Worm (Caenorhabditis elegans) whole organism, young adult: ENCODE results near the gene tnt-3.

Experiments used
- B0336.3 ChIP-seq: fragments of 200-800 bp; sonication (Bioruptor generic); IDR thresholded peaks from 2 replicates; pipeline ENCODE4 v1.3.6; 2022; ENCODE audit warnings: missing genetic modification characterization, missing compliant biosample characterization
- C17E4.6 ChIP-seq: fragments of 200-800 bp; sonication (Bioruptor generic); IDR thresholded peaks from 2 replicates; pipeline ENCODE4 v1.3.6; 2022; ENCODE audit warnings: missing genetic modification reagents, missing genetic modification characterization, missing compliant biosample characterization
- F23B12.7 ChIP-seq: sonication (generic microtip); optimal IDR thresholded peaks from 2 replicates; lab custom pipeline; 2017; ENCODE audit warnings: missing genetic modification characterization, mild to moderate bottlenecking, missing compliant biosample characterization, antibody characterized with exemption, moderate library complexity; ENCODE audit not compliant: insufficient read depth
- F49E8.2 ChIP-seq: sonication (generic microtip); optimal IDR thresholded peaks from 3 replicates; lab custom pipeline; 2017; ENCODE audit warnings: missing genetic modification characterization, mild to moderate bottlenecking, missing compliant biosample characterization, antibody characterized with exemption, moderate library complexity; ENCODE audit not compliant: insufficient read depth
- T26A5.8 ChIP-seq: sonication (generic microtip); optimal IDR thresholded peaks from 2 replicates; lab custom pipeline; 2016; ENCODE audit warnings: missing genetic modification characterization, missing compliant biosample characterization
- Y53F4B.3 ChIP-seq: fragments of 200-800 bp; sonication (Bioruptor generic); IDR thresholded peaks from 2 replicates; pipeline ENCODE4 v1.3.6; 2022; ENCODE audit warnings: missing genetic modification reagents, missing genetic modification characterization, missing compliant biosample characterization
- Y53G8AR.9 ChIP-seq: fragments of 200-800 bp; sonication (Bioruptor generic); conservative IDR thresholded peaks from 2 replicates; pipeline ENCODE4 v1.3.6; 2022; ENCODE audit warnings: missing genetic modification reagents, missing genetic modification characterization, missing compliant biosample characterization
- Y56A3A.18 ChIP-seq: fragments of 200-800 bp; sonication (Bioruptor generic); IDR thresholded peaks from 2 replicates; pipeline ENCODE4 v1.3.6; 2022; ENCODE audit warnings: missing genetic modification reagents, missing genetic modification characterization, missing compliant biosample characterization
- Y95B8A.8 ChIP-seq: fragments of 200-800 bp; sonication (Bioruptor generic); IDR thresholded peaks from 2 replicates; pipeline ENCODE4 v1.3.6; 2022; ENCODE audit warnings: missing genetic modification reagents, missing genetic modification characterization, missing compliant biosample characterization
- atf-7 ChIP-seq: sonication (generic microtip); optimal IDR thresholded peaks from 2 replicates; lab custom pipeline; 2017; ENCODE audit warnings: mild to moderate bottlenecking, missing genetic modification characterization, missing compliant biosample characterization
- athp-1 ChIP-seq: sonication (generic microtip); optimal IDR thresholded peaks from 2 replicates; lab custom pipeline; 2017; ENCODE audit warnings: mild to moderate bottlenecking, missing genetic modification characterization, missing compliant biosample characterization
- attf-5 ChIP-seq: fragments of 200-800 bp; sonication (Bioruptor generic); optimal IDR thresholded peaks from 2 replicates; lab custom pipeline; 2018; ENCODE audit warnings: mild to moderate bottlenecking, missing genetic modification characterization, missing compliant biosample characterization
- attf-6 ChIP-seq: fragments of 200-800 bp; sonication (Bioruptor generic); IDR thresholded peaks from 2 replicates; pipeline ENCODE4 v1.3.6; 2022; ENCODE audit warnings: missing genetic modification reagents, missing genetic modification characterization, missing compliant biosample characterization
- cebp-1 ChIP-seq, 2 experiments: fragments of 200-800 bp in 1 of 2; sonication (Bioruptor generic) in 1 of 2; sonication (generic microtip) in 1 of 2; IDR thresholded peaks in 1 of 2; optimal IDR thresholded peaks in 1 of 2; 2 replicates each; pipeline versions ENCODE4 v1.3.6 to Lab custom; 2017 to 2022; ENCODE audit warnings: missing compliant biosample characterization in 2 of 2, missing genetic modification characterization in 2 of 2, mild to moderate bottlenecking in 1 of 2, missing genetic modification reagents in 1 of 2, moderate library complexity in 1 of 2
- ceh-58 ChIP-seq: fragments of 200-800 bp; sonication (Bioruptor generic); IDR thresholded peaks from 2 replicates; pipeline ENCODE4 v1.3.6; 2022; ENCODE audit warnings: missing genetic modification characterization, missing compliant biosample characterization
- ceh-79 ChIP-seq: sonication (generic microtip); optimal IDR thresholded peaks from 2 replicates; lab custom pipeline; 2017; ENCODE audit warnings: mild to moderate bottlenecking, missing genetic modification characterization, missing compliant biosample characterization
- chd-7 ChIP-seq: sonication (generic microtip); optimal IDR thresholded peaks from 2 replicates; lab custom pipeline; 2016; ENCODE audit warnings: mild to moderate bottlenecking, missing genetic modification characterization, moderate library complexity, missing compliant biosample characterization
- egl-44 ChIP-seq: fragments of 200-800 bp; sonication (Bioruptor generic); IDR thresholded peaks from 2 replicates; pipeline ENCODE4 v1.3.6; 2022; ENCODE audit warnings: missing genetic modification reagents, missing genetic modification characterization, missing compliant biosample characterization
- egrh-3 ChIP-seq: fragments of 200-800 bp; sonication (Bioruptor generic); IDR thresholded peaks from 2 replicates; pipeline ENCODE4 v1.3.6; 2022; ENCODE audit warnings: missing genetic modification reagents, missing genetic modification characterization, missing compliant biosample characterization
- ekl-4 ChIP-seq: fragments of 200-800 bp; sonication (Bioruptor generic); IDR thresholded peaks from 2 replicates; pipeline ENCODE4 v1.3.6; 2022; ENCODE audit warnings: missing genetic modification reagents, missing genetic modification characterization, missing compliant biosample characterization
- ets-4 ChIP-seq: fragments of 200-800 bp; sonication (Bioruptor generic); optimal IDR thresholded peaks from 2 replicates; lab custom pipeline; 2018; ENCODE audit warnings: mild to moderate bottlenecking, missing genetic modification characterization, missing compliant biosample characterization
- him-1 ChIP-seq: sonication (generic microtip); optimal IDR thresholded peaks from 2 replicates; lab custom pipeline; 2016; ENCODE audit warnings: missing genotype, missing genetic modification reagents, missing genetic modification characterization, missing compliant biosample characterization
- hlh-12 ChIP-seq: sonication (generic microtip); optimal IDR thresholded peaks from 2 replicates; lab custom pipeline; 2016; ENCODE audit warnings: missing genetic modification characterization, missing compliant biosample characterization
- hmg-1.2 ChIP-seq: fragments of 200-800 bp; sonication (Bioruptor generic); IDR thresholded peaks from 2 replicates; pipeline ENCODE4 v1.3.6; 2022; ENCODE audit warnings: missing genetic modification reagents, missing genetic modification characterization, missing compliant biosample characterization
- lag-1 ChIP-seq: fragments of 200-800 bp; sonication (Bioruptor generic); IDR thresholded peaks from 2 replicates; pipeline ENCODE4 v1.3.6; 2022; ENCODE audit warnings: missing genetic modification reagents, missing genetic modification characterization, missing compliant biosample characterization
- let-607 ChIP-seq, 2 experiments: fragments of 200-800 bp in 1 of 2; sonication (Bioruptor generic) in 1 of 2; sonication (generic microtip) in 1 of 2; optimal IDR thresholded peaks; 2 replicates each; lab custom pipeline; 2016 to 2018; ENCODE audit warnings: mild to moderate bottlenecking in 2 of 2, missing compliant biosample characterization in 2 of 2, missing genetic modification characterization in 2 of 2, moderate library complexity in 2 of 2, missing genotype in 1 of 2
- lin-40 ChIP-seq: sonication (generic microtip); optimal IDR thresholded peaks from 2 replicates; lab custom pipeline; 2016; ENCODE audit warnings: missing genetic modification characterization, mild to moderate bottlenecking, missing compliant biosample characterization, missing genotype, missing genetic modification reagents
- lsl-1 ChIP-seq: fragments of 200-800 bp; sonication (Bioruptor generic); optimal IDR thresholded peaks from 2 replicates; lab custom pipeline; 2018; ENCODE audit warnings: mild to moderate bottlenecking, missing genetic modification characterization, moderate library complexity, missing compliant biosample characterization
- madf-10 ChIP-seq: sonication (generic microtip); optimal IDR thresholded peaks from 2 replicates; lab custom pipeline; 2016; ENCODE audit warnings: mild to moderate bottlenecking, missing genetic modification characterization, missing compliant biosample characterization
- madf-3 ChIP-seq: fragments of 200-800 bp; sonication (Bioruptor generic); IDR thresholded peaks from 2 replicates; pipeline ENCODE4 v1.3.6; 2022; ENCODE audit warnings: missing genetic modification reagents, missing genetic modification characterization, missing compliant biosample characterization
- mel-28 ChIP-seq: sonication (generic microtip); optimal IDR thresholded peaks from 2 replicates; lab custom pipeline; 2016; ENCODE audit warnings: borderline replicate concordance, mild to moderate bottlenecking, missing genetic modification characterization, missing compliant biosample characterization
- nfyb-1 ChIP-seq: fragments of 200-800 bp; sonication (Bioruptor generic); IDR thresholded peaks from 2 replicates; pipeline ENCODE4 v1.3.6; 2022; ENCODE audit warnings: missing genetic modification reagents, missing genetic modification characterization, missing compliant biosample characterization
- nhr-179 ChIP-seq: sonication (generic microtip); optimal IDR thresholded peaks from 2 replicates; lab custom pipeline; 2016; ENCODE audit warnings: mild to moderate bottlenecking, missing genetic modification characterization, missing compliant biosample characterization
- nhr-27 ChIP-seq: fragments of 200-800 bp; sonication (Bioruptor generic); optimal IDR thresholded peaks from 2 replicates; lab custom pipeline; 2018; ENCODE audit warnings: mild to moderate bottlenecking, missing genetic modification characterization, moderate library complexity, missing compliant biosample characterization
- nhr-80 ChIP-seq: sonication (generic microtip); optimal IDR thresholded peaks from 2 replicates; lab custom pipeline; 2016; ENCODE audit warnings: missing genetic modification characterization, missing compliant biosample characterization
- pbrm-1 ChIP-seq: fragments of 200-800 bp; sonication (Bioruptor generic); IDR thresholded peaks from 2 replicates; pipeline ENCODE4 v1.3.6; 2022; ENCODE audit warnings: missing genetic modification reagents, missing genetic modification characterization, missing compliant biosample characterization
- rcor-1 ChIP-seq: fragments of 200-800 bp; sonication (Bioruptor generic); IDR thresholded peaks from 2 replicates; pipeline ENCODE4 v1.3.6; 2022; ENCODE audit warnings: missing genetic modification reagents, missing genetic modification characterization, missing compliant biosample characterization
- snpc-4 ChIP-seq, 5 experiments: fragments of 150-350 bp in 1 of 5; sonication (generic microtip) in 4 of 5; optimal IDR thresholded peaks; 2 replicates each; lab custom pipeline; 2014 to 2018; ENCODE audit warnings: missing genetic modification characterization in 5 of 5, missing biosample characterization in 3 of 5, antibody characterized with exemption in 2 of 5, mild to moderate bottlenecking in 2 of 5, missing compliant biosample characterization in 2 of 5, missing genotype in 2 of 5, moderate library complexity in 2 of 5, missing genetic modification reagents in 1 of 5
- tlf-1 ChIP-seq: fragments of 200-800 bp; sonication (Bioruptor generic); optimal IDR thresholded peaks from 2 replicates; lab custom pipeline; 2018; ENCODE audit warnings: mild to moderate bottlenecking, missing genetic modification characterization, missing compliant biosample characterization
- xnd-1 ChIP-seq: sonication (generic microtip); optimal IDR thresholded peaks from 2 replicates; lab custom pipeline; 2016; ENCODE audit warnings: missing genotype, missing genetic modification reagents, missing genetic modification characterization, missing compliant biosample characterization
- zfh-2 ChIP-seq: fragments of 200-800 bp; sonication (Bioruptor generic); conservative IDR thresholded peaks from 2 replicates; pipeline ENCODE4 v1.3.6; 2022; ENCODE audit warnings: missing genetic modification reagents, missing genetic modification characterization, missing compliant biosample characterization
- zim-3 ChIP-seq: sonication (generic microtip); optimal IDR thresholded peaks from 2 replicates; lab custom pipeline; 2017; ENCODE audit warnings: mild to moderate bottlenecking, missing genetic modification characterization, moderate library complexity, missing compliant biosample characterization
- ztf-18 ChIP-seq: sonication (generic microtip); optimal IDR thresholded peaks from 2 replicates; lab custom pipeline; 2016; ENCODE audit warnings: missing genotype, mild to moderate bottlenecking, missing genetic modification characterization, missing compliant biosample characterization
- ztf-22 ChIP-seq: fragments of 200-800 bp; sonication (Bioruptor generic); optimal IDR thresholded peaks from 2 replicates; lab custom pipeline; 2018; ENCODE audit warnings: mild to moderate bottlenecking, missing genetic modification characterization, moderate library complexity, missing compliant biosample characterization
- ztf-26 ChIP-seq: sonication (generic microtip); optimal IDR thresholded peaks from 2 replicates; lab custom pipeline; 2017; ENCODE audit warnings: missing genetic modification characterization, missing compliant biosample characterization
- ztf-28 ChIP-seq: fragments of 200-800 bp; sonication (Bioruptor generic); IDR thresholded peaks from 2 replicates; pipeline ENCODE4 v1.3.6; 2022; ENCODE audit warnings: missing genetic modification reagents, missing genetic modification characterization, missing compliant biosample characterization
- ztf-3 ChIP-seq: fragments of 200-800 bp; sonication (Bioruptor generic); optimal IDR thresholded peaks from 2 replicates; lab custom pipeline; 2018; ENCODE audit warnings: mild to moderate bottlenecking, missing genetic modification characterization, missing compliant biosample characterization

tnt-3 gene

ce11 chrX:7962056-7962485 is 17.2 kb upstream of the tnt-3 start:
- TF ChIP-seq xnd-1 (tag; lab: Kevin White, UChicago), result no peak
- peak; percentile 86 for TF ChIP-seq ztf-22
- 0 out of 2 replicates have a peak, but pooled peaks have one; percentile 46 for TF ChIP-seq Y56A3A.18
- TF ChIP-seq C17E4.6 (GFP tag; lab: Robert Waterston, UW), result no peak
- no peak for TF ChIP-seq F49E8.2 (tag; lab: Kevin White, UChicago)
- peak; percentile 33; the same call in 1 of the 2 replicates for TF ChIP-seq egrh-3
- TF ChIP-seq atf-7 (tag; lab: Kevin White, UChicago), result peak; percentile 75
- TF ChIP-seq ztf-18 (tag; lab: Kevin White, UChicago), result peak; percentile 21
- no peak for TF ChIP-seq nhr-179
- TF ChIP-seq pbrm-1 (GFP tag; lab: Robert Waterston, UW), result no peak
- no peak for TF ChIP-seq ztf-28
- no peak for TF ChIP-seq athp-1 (tag; lab: Kevin White, UChicago)
- TF ChIP-seq F23B12.7 (tag; lab: Kevin White, UChicago), result no peak
- TF ChIP-seq ceh-58 (GFP tag; lab: Robert Waterston, UW), result no peak
- no peak for TF ChIP-seq nfyb-1 (GFP tag; lab: Robert Waterston, UW)
- no peak for TF ChIP-seq nhr-27 (tag; lab: Kevin White, UChicago)
- peak; percentile 19 for TF ChIP-seq madf-10
- peak; percentile 100 for TF ChIP-seq nhr-80 (tag; lab: Kevin White, UChicago)
- TF ChIP-seq T26A5.8 (tag; lab: Kevin White, UChicago), result no peak
- TF ChIP-seq snpc-4 (GFP tag; optimal IDR thresholded peaks at IDR 0.05; lab: Kevin White, UChicago), result no peak
- peak in 1 of 4 experiments; percentile 33 for TF ChIP-seq snpc-4 (tag; optimal IDR thresholded peaks at IDR 0.05; lab: Kevin White, UChicago)
- no peak for TF ChIP-seq him-1 (tag; lab: Kevin White, UChicago)
- no peak for TF ChIP-seq ekl-4
- TF ChIP-seq madf-3 (GFP tag; lab: Robert Waterston, UW), result no peak
- no peak for TF ChIP-seq ztf-3 (GFP tag; lab: Kevin White, UChicago)
- TF ChIP-seq cebp-1 (GFP tag; IDR thresholded peaks at IDR 0.05; lab: Robert Waterston, UW), result 0 out of 2 replicates have a peak, but pooled peaks have one; percentile 31
- TF ChIP-seq cebp-1 (tag; optimal IDR thresholded peaks at IDR 0.05; lab: Kevin White, UChicago), result peak; percentile 71
- TF ChIP-seq lin-40, result peak; percentile 57
- TF ChIP-seq rcor-1 (GFP tag; lab: Robert Waterston, UW), result 0 out of 2 replicates have a peak, but pooled peaks have one; percentile 16
- TF ChIP-seq attf-6 (GFP tag; lab: Robert Waterston, UW), result no peak
- TF ChIP-seq attf-5 (GFP tag; lab: Kevin White, UChicago), result peak; percentile 71
- TF ChIP-seq mel-28 (tag; lab: Kevin White, UChicago), result no peak
- TF ChIP-seq ztf-26, result peak; percentile 32
- no peak for TF ChIP-seq zim-3
- no peak for TF ChIP-seq Y95B8A.8
- TF ChIP-seq chd-7 (tag; lab: Kevin White, UChicago), result peak; percentile 34
- TF ChIP-seq hmg-1.2 (GFP tag; lab: Robert Waterston, UW), result peak; percentile 72
- TF ChIP-seq Y53F4B.3 (GFP tag; lab: Robert Waterston, UW), result no peak
- TF ChIP-seq lag-1, result no peak
- TF ChIP-seq Y53G8AR.9, result no peak
- peak; percentile 57 to 63 for TF ChIP-seq let-607 (tag; optimal IDR thresholded peaks at IDR 0.05; lab: Kevin White, UChicago)
- peak; percentile 78 for TF ChIP-seq B0336.3 (GFP tag; lab: Robert Waterston, UW)
- TF ChIP-seq zfh-2 (GFP tag; lab: Robert Waterston, UW), result peak; percentile 64; the same call in 1 of the 2 replicates
- no peak for TF ChIP-seq hlh-12 (tag; lab: Kevin White, UChicago)
- TF ChIP-seq ets-4 (GFP tag; lab: Kevin White, UChicago), result peak; percentile 98
- TF ChIP-seq ceh-79 (tag; lab: Kevin White, UChicago), result no peak
- TF ChIP-seq lsl-1 (GFP tag; lab: Kevin White, UChicago), result no peak
- 0 out of 2 replicates have a peak, but pooled peaks have one; percentile 40 for TF ChIP-seq egl-44 (GFP tag; lab: Robert Waterston, UW)
- peak; percentile 50 for TF ChIP-seq tlf-1 (GFP tag; lab: Kevin White, UChicago)
